Fruit fly (Drosophila melanogaster): Measurements from ENCODE around the gene SNF4Agamma.

SNF4Agamma gene

dm6 chr3R:21186606-21187393 is 46.3 kb downstream of the SNF4Agamma start (continued):
- no peak for TF ChIP-seq disco-r (GFP tag; optimal IDR thresholded peaks at IDR 0.05)
- peak; percentile 22; the same call in 1 of the 2 replicates for TF ChIP-seq rib (GFP tag; IDR thresholded peaks at IDR 0.05)
- no peak for TF ChIP-seq CG2889 (GFP tag; IDR thresholded peaks at IDR 0.05)
- TF ChIP-seq nau (GFP tag; optimal IDR thresholded peaks at IDR 0.05) = no peak
- TF ChIP-seq unc-4 (GFP tag; IDR thresholded peaks at IDR 0.05; ENCODE audit: partially characterized antibody) = no peak
- peak; percentile 59 for TF ChIP-seq Sox100B (GFP tag; optimal IDR thresholded peaks at IDR 0.05)
- no peak for TF ChIP-seq TFAM (GFP tag; optimal IDR thresholded peaks at IDR 0.05)
- no peak for TF ChIP-seq CG34376 (GFP tag; optimal IDR thresholded peaks at IDR 0.05)
- no peak for TF ChIP-seq CG31224 (GFP tag; IDR thresholded peaks at IDR 0.05)
- peak; percentile 30; the same call in 1 of the 2 replicates for TF ChIP-seq sisA (GFP tag; IDR thresholded peaks at IDR 0.05)
- TF ChIP-seq D (optimal IDR thresholded peaks at IDR 0.05) = no peak
- peak; percentile 51 for TF ChIP-seq D (GFP tag; optimal IDR thresholded peaks at IDR 0.05)
- TF ChIP-seq C15 (GFP tag; IDR thresholded peaks at IDR 0.05) = no peak
- TF ChIP-seq CG5245 (GFP tag; optimal IDR thresholded peaks at IDR 0.05) = peak; percentile 15
- TF ChIP-seq CG11093 (GFP tag; IDR thresholded peaks at IDR 0.05) = no peak
- TF ChIP-seq Deaf1 (tag; optimal IDR thresholded peaks at IDR 0.05) = no peak
- no peak for TF ChIP-seq MBD-R2 (GFP tag; IDR thresholded peaks at IDR 0.05)
- TF ChIP-seq eve (GFP tag; optimal IDR thresholded peaks at IDR 0.05) = peak in 1 of 2 experiments; percentile 55
- TF ChIP-seq NfI (GFP tag; optimal IDR thresholded peaks at IDR 0.05) = no peak
- peak; percentile 36 for TF ChIP-seq CG6654 (GFP tag; optimal IDR thresholded peaks at IDR 0.05)
- TF ChIP-seq fru (optimal IDR thresholded peaks at IDR 0.05) = no peak
- TF ChIP-seq CG7786 (GFP tag; optimal IDR thresholded peaks at IDR 0.05) = no peak
- TF ChIP-seq phol (tag; optimal IDR thresholded peaks at IDR 0.05) = peak; percentile 50
- TF ChIP-seq prd (optimal IDR thresholded peaks at IDR 0.05) = no peak
- TF ChIP-seq prd (GFP tag; IDR thresholded peaks at IDR 0.05) = peak; percentile 48; the same call in 2 of the 3 replicates
- TF ChIP-seq CG8924 (tag; optimal IDR thresholded peaks at IDR 0.05) = no peak
- TF ChIP-seq CG6683 (GFP tag; optimal IDR thresholded peaks at IDR 0.05) = no peak
- no peak for TF ChIP-seq BEAF-32 (GFP tag; optimal IDR thresholded peaks at IDR 0.05)
- TF ChIP-seq ase (GFP tag; IDR thresholded peaks at IDR 0.05) = no peak
- no peak for TF ChIP-seq CG1024 (GFP tag; IDR thresholded peaks at IDR 0.05)
- TF ChIP-seq Usf (GFP tag; optimal IDR thresholded peaks at IDR 0.05) = no peak
- no peak for TF ChIP-seq CG4328 (GFP tag; optimal IDR thresholded peaks at IDR 0.05)
- peak; percentile 46 for TF ChIP-seq Xbp1 (GFP tag; optimal IDR thresholded peaks at IDR 0.05)
- TF ChIP-seq NC2α (GFP tag; optimal IDR thresholded peaks at IDR 0.05) = no peak
- peak; percentile 21 for TF ChIP-seq D19B (GFP tag; optimal IDR thresholded peaks at IDR 0.05)
- peak; percentile 45 for TF ChIP-seq CG18476 (GFP tag; optimal IDR thresholded peaks at IDR 0.05)
- TF ChIP-seq ham (GFP tag; IDR thresholded peaks at IDR 0.05) = no peak
- TF ChIP-seq Atf3 (GFP tag; optimal IDR thresholded peaks at IDR 0.05) = no peak
- TF ChIP-seq org-1 (GFP tag; optimal IDR thresholded peaks at IDR 0.05) = no peak
- TF ChIP-seq Dref (GFP tag; IDR thresholded peaks at IDR 0.05) = no peak
- 0 out of 3 replicates have a peak, but pooled peaks have one; percentile 46 for TF ChIP-seq CG3726 (GFP tag; IDR thresholded peaks at IDR 0.05)
- TF ChIP-seq CG16779 (GFP tag; IDR thresholded peaks at IDR 0.05) = no peak
- no peak for TF ChIP-seq unpg (GFP tag; optimal IDR thresholded peaks at IDR 0.05)
- TF ChIP-seq CG18262 (tag; optimal IDR thresholded peaks at IDR 0.05) = peak; percentile 38
- no peak for TF ChIP-seq ato (GFP tag; IDR thresholded peaks at IDR 0.05; ENCODE audit: partially characterized antibody)
- TF ChIP-seq Bteb2 (GFP tag; optimal IDR thresholded peaks at IDR 0.05) = no peak
- no peak for TF ChIP-seq hkb (optimal IDR thresholded peaks at IDR 0.05)
- TF ChIP-seq hkb (GFP tag; IDR thresholded peaks at IDR 0.05) = no peak
- peak; percentile 7 for TF ChIP-seq fd96Cb (tag; optimal IDR thresholded peaks at IDR 0.05)
- no peak for TF ChIP-seq CG4404 (GFP tag; IDR thresholded peaks at IDR 0.05)
- peak; percentile 11 for TF ChIP-seq CG1529 (GFP tag; optimal IDR thresholded peaks at IDR 0.05)
- no peak for TF ChIP-seq h (optimal IDR thresholded peaks at IDR 0.05)
